Fruit fly (Drosophila melanogaster) whole organism, embryonic: Measurements from ENCODE around the gene CG43799.
A peak's percentile ranks its signal among the peaks of the same experiment; 100 is the strongest.

ENCODE experiments used
- ATbp ChIP-seq: fragments of 200-800 bp; sonication (Bioruptor generic); optimal IDR thresholded peaks from 2 replicates; lab custom pipeline; 2017; ENCODE audit warnings: missing biosample characterization, mild to moderate bottlenecking, missing genetic modification characterization, missing genetic modification reagents
- Abd-B ChIP-seq: fragments of 200-800 bp; sonication (Bioruptor generic); optimal IDR thresholded peaks from 2 replicates; lab custom pipeline; 2018; ENCODE audit warnings: missing biosample characterization, mild to moderate bottlenecking, missing genetic modification characterization, moderate library complexity
- CG10431 ChIP-seq: fragments of 200-800 bp; sonication (Bioruptor generic); optimal IDR thresholded peaks from 3 replicates; lab custom pipeline; 2018; ENCODE audit warnings: missing biosample characterization, mild to moderate bottlenecking, missing genetic modification characterization
- CG11695 ChIP-seq: fragments of 200-800 bp; sonication (Bioruptor generic); IDR thresholded peaks from 3 replicates; pipeline ENCODE4 v1.3.6; 2022; ENCODE audit warnings: missing biosample characterization, missing genetic modification characterization
- CG12299 ChIP-seq: fragments of 200-800 bp; sonication (Bioruptor generic); optimal IDR thresholded peaks from 2 replicates; lab custom pipeline; 2018; ENCODE audit warnings: missing biosample characterization, mild to moderate bottlenecking, missing genetic modification characterization
- CG12769 ChIP-seq: fragments of 200-800 bp; sonication (Bioruptor generic); optimal IDR thresholded peaks from 2 replicates; lab custom pipeline; 2019; ENCODE audit warnings: missing biosample characterization, mild to moderate bottlenecking, missing genetic modification characterization, moderate library complexity
- CG15073 ChIP-seq: fragments of 200-800 bp; sonication (Bioruptor generic); optimal IDR thresholded peaks from 2 replicates; lab custom pipeline; 2016; ENCODE audit warnings: missing biosample characterization, missing genetic modification characterization
- CG15269 ChIP-seq: fragments of 200-800 bp; sonication (Bioruptor generic); optimal IDR thresholded peaks from 2 replicates; lab custom pipeline; 2018; ENCODE audit warnings: missing biosample characterization, mild to moderate bottlenecking, missing genetic modification characterization, moderate library complexity
- CG17612 ChIP-seq: fragments of 200-800 bp; sonication (Bioruptor generic); IDR thresholded peaks from 2 replicates; pipeline ENCODE4 v1.3.6; 2022; ENCODE audit warnings: missing biosample characterization, missing genetic modification characterization
- CG18262 ChIP-seq: fragments of 200-800 bp; optimal IDR thresholded peaks from 3 replicates; lab custom pipeline; 2019; ENCODE audit warnings: missing biosample characterization, mild to moderate bottlenecking, missing genetic modification characterization, moderate library complexity
- CG2120 ChIP-seq: fragments of 200-800 bp; sonication (Bioruptor generic); optimal IDR thresholded peaks from 3 replicates; lab custom pipeline; 2016; ENCODE audit warnings: missing biosample characterization, missing genetic modification characterization
- CG31224 ChIP-seq: fragments of 200-800 bp; sonication (Bioruptor generic); IDR thresholded peaks from 2 replicates; pipeline ENCODE4 v1.3.6; 2022; ENCODE audit warnings: missing biosample characterization, missing genetic modification characterization
- CG34422 ChIP-seq: fragments of 200-800 bp; sonication (Bioruptor generic); IDR thresholded peaks from 3 replicates; pipeline ENCODE4 v1.3.6; 2022; ENCODE audit warnings: missing biosample characterization, missing genetic modification characterization
- CG4617 ChIP-seq: fragments of 200-800 bp; sonication (Bioruptor generic); optimal IDR thresholded peaks from 3 replicates; lab custom pipeline; 2016; ENCODE audit warnings: missing biosample characterization, missing genetic modification characterization, borderline replicate concordance
- CG5180 ChIP-seq: fragments of 200-800 bp; sonication (Bioruptor generic); optimal IDR thresholded peaks from 3 replicates; lab custom pipeline; 2017; ENCODE audit warnings: missing biosample characterization, missing genetic modification characterization, mild to moderate bottlenecking, moderate library complexity, missing genetic modification reagents
- CG8765 ChIP-seq: fragments of 200-800 bp; sonication (Bioruptor generic); IDR thresholded peaks from 2 replicates; pipeline ENCODE4 v1.3.6; 2022; ENCODE audit warnings: missing biosample characterization, missing genetic modification characterization
- D ChIP-seq, 2 experiments: fragments of 200-800 bp in 1 of 2; fragments of >200 bp in 1 of 2; sonication (Bioruptor generic) in 1 of 2; optimal IDR thresholded peaks; 2 replicates in 1 of 2; 3 replicates in 1 of 2; lab custom pipeline; 2017; ENCODE audit warnings: mild to moderate bottlenecking in 1 of 2, missing biosample characterization in 1 of 2, missing genetic modification characterization in 1 of 2, missing genetic modification reagents in 1 of 2
- Dbx ChIP-seq: fragments of 200-800 bp; sonication (Bioruptor generic); IDR thresholded peaks from 3 replicates; pipeline ENCODE4 v1.3.6; 2022; ENCODE audit warnings: missing biosample characterization, missing genetic modification characterization
- Dfd ChIP-seq, 2 experiments: fragments of >200 bp; optimal IDR thresholded peaks; 2 replicates each; lab custom pipeline; 2017; ENCODE audit warnings: missing biosample characterization in 2 of 2, missing genetic modification characterization in 2 of 2
- Dll ChIP-seq: fragments of 200-800 bp; sonication (Bioruptor generic); IDR thresholded peaks from 4 replicates; pipeline ENCODE4 v1.3.6; 2022; ENCODE audit warnings: missing biosample characterization, missing genetic modification characterization; ENCODE audit not compliant: partially characterized antibody
- Dp ChIP-seq: fragments of 200-800 bp; sonication (Bioruptor generic); optimal IDR thresholded peaks from 2 replicates; lab custom pipeline; 2018; ENCODE audit warnings: missing biosample characterization, mild to moderate bottlenecking, missing genetic modification characterization, moderate library complexity
- Drgx ChIP-seq: fragments of 200-800 bp; sonication (Bioruptor generic); IDR thresholded peaks from 2 replicates; pipeline ENCODE4 v1.3.6; 2022; ENCODE audit warnings: missing biosample characterization, missing genetic modification characterization
- HHEX ChIP-seq: fragments of 200-800 bp; sonication (Bioruptor generic); optimal IDR thresholded peaks from 3 replicates; lab custom pipeline; 2017; ENCODE audit warnings: missing biosample characterization, mild to moderate bottlenecking, missing genetic modification characterization, missing genetic modification reagents
- Hmr ChIP-seq: fragments of 200-800 bp; sonication (Bioruptor generic); optimal IDR thresholded peaks from 3 replicates; lab custom pipeline; 2017; ENCODE audit warnings: mild to moderate bottlenecking, missing biosample characterization, missing genetic modification reagents, missing genetic modification characterization
- MBD-R2 ChIP-seq: fragments of 200-800 bp; sonication (Bioruptor generic); IDR thresholded peaks from 2 replicates; pipeline ENCODE4 v1.3.6; 2022; ENCODE audit warnings: missing biosample characterization, missing genetic modification characterization
- NC2α ChIP-seq: fragments of 200-800 bp; sonication (Bioruptor generic); optimal IDR thresholded peaks from 2 replicates; lab custom pipeline; 2016; ENCODE audit warnings: missing biosample characterization, missing genetic modification characterization
- Nf-YB ChIP-seq: fragments of 200-800 bp; sonication (Bioruptor generic); optimal IDR thresholded peaks from 3 replicates; lab custom pipeline; 2019; ENCODE audit warnings: missing biosample characterization, mild to moderate bottlenecking, missing genetic modification characterization, moderate library complexity
- Rfx ChIP-seq: fragments of 200-800 bp; sonication (Bioruptor generic); IDR thresholded peaks from 2 replicates; pipeline ENCODE4 v1.3.6; 2022; ENCODE audit warnings: missing biosample characterization, missing genetic modification characterization
- Rx ChIP-seq: fragments of 200-800 bp; sonication (Bioruptor generic); IDR thresholded peaks from 2 replicates; pipeline ENCODE4 v1.3.6; 2022; ENCODE audit warnings: missing biosample characterization, missing genetic modification characterization
- Sin3A ChIP-seq: fragments of >200 bp; optimal IDR thresholded peaks from 2 replicates; lab custom pipeline; 2018
- Xrp1 ChIP-seq: fragments of 200-800 bp; sonication (Bioruptor generic); IDR thresholded peaks from 2 replicates; pipeline ENCODE4 v1.3.6; 2022; ENCODE audit warnings: missing biosample characterization, missing genetic modification characterization
- bbx ChIP-seq: fragments of 200-800 bp; sonication (Bioruptor generic); IDR thresholded peaks from 2 replicates; pipeline ENCODE4 v1.3.6; 2022; ENCODE audit warnings: missing biosample characterization, missing genetic modification characterization; ENCODE audit not compliant: partially characterized antibody
- dimm ChIP-seq: fragments of 200-800 bp; sonication (Bioruptor generic); IDR thresholded peaks from 2 replicates; pipeline ENCODE4 v1.3.6; 2022; ENCODE audit warnings: missing biosample characterization, missing genetic modification characterization
- dysf ChIP-seq: fragments of 200-800 bp; sonication (Bioruptor generic); IDR thresholded peaks from 3 replicates; pipeline ENCODE4 v1.3.6; 2022; ENCODE audit warnings: missing biosample characterization, missing genetic modification characterization
- eve ChIP-seq, 2 experiments: fragments of >200 bp; optimal IDR thresholded peaks; 2 replicates each; lab custom pipeline; 2017; ENCODE audit warnings: missing biosample characterization in 2 of 2, missing genetic modification characterization in 2 of 2
- fd102C ChIP-seq: fragments of 200-800 bp; sonication (Bioruptor generic); optimal IDR thresholded peaks from 2 replicates; lab custom pipeline; 2018; ENCODE audit warnings: missing biosample characterization, mild to moderate bottlenecking, missing genetic modification characterization, moderate library complexity
- fd3F ChIP-seq: fragments of 200-800 bp; sonication (Bioruptor generic); optimal IDR thresholded peaks from 2 replicates; lab custom pipeline; 2018; ENCODE audit warnings: missing biosample characterization, mild to moderate bottlenecking, missing genetic modification characterization, moderate library complexity
- fd96Cb ChIP-seq: fragments of 200-800 bp; sonication (Bioruptor generic); optimal IDR thresholded peaks from 2 replicates; lab custom pipeline; 2018; ENCODE audit warnings: missing biosample characterization, mild to moderate bottlenecking, missing genetic modification characterization, moderate library complexity
- jing ChIP-seq: fragments of 200-800 bp; sonication (Bioruptor generic); optimal IDR thresholded peaks from 2 replicates; lab custom pipeline; 2018; ENCODE audit warnings: missing biosample characterization, mild to moderate bottlenecking, missing genetic modification characterization
- mam ChIP-seq: fragments of 200-800 bp; sonication (Bioruptor generic); optimal IDR thresholded peaks from 3 replicates; lab custom pipeline; 2016; ENCODE audit warnings: missing biosample characterization, missing genetic modification characterization
- odd ChIP-seq: fragments of 200-800 bp; sonication (Bioruptor generic); optimal IDR thresholded peaks from 2 replicates; lab custom pipeline; 2017; ENCODE audit warnings: missing biosample characterization, mild to moderate bottlenecking, missing genetic modification characterization
- pzg ChIP-seq: fragments of 200-800 bp; sonication (Bioruptor generic); optimal IDR thresholded peaks from 3 replicates; lab custom pipeline; 2018; ENCODE audit warnings: missing biosample characterization, mild to moderate bottlenecking, missing genetic modification characterization, moderate library complexity
- rib ChIP-seq: fragments of 200-800 bp; sonication (Bioruptor generic); IDR thresholded peaks from 2 replicates; pipeline ENCODE4 v1.3.6; 2022; ENCODE audit warnings: missing biosample characterization, missing genetic modification characterization
- sc ChIP-seq, 3 experiments: fragments of >200 bp in 2 of 3; fragments of 200-800 bp in 1 of 3; sonication (Bioruptor generic) in 1 of 3; optimal IDR thresholded peaks; 2 replicates in 2 of 3; 3 replicates in 1 of 3; lab custom pipeline; 2017; ENCODE audit warnings: mild to moderate bottlenecking in 1 of 3, missing biosample characterization in 1 of 3, missing genetic modification characterization in 1 of 3, missing genetic modification reagents in 1 of 3
- sens ChIP-seq: fragments of 200-800 bp; sonication (Bioruptor generic); peaks from one replicate; lab custom pipeline; 2016; ENCODE audit warnings: missing biosample characterization, missing genetic modification characterization
- sr ChIP-seq: fragments of 200-800 bp; sonication (Bioruptor generic); IDR thresholded peaks from 3 replicates; pipeline ENCODE4 v1.3.6; 2022; ENCODE audit warnings: missing biosample characterization, missing genetic modification characterization
- stwl ChIP-seq: fragments of 200-800 bp; sonication (Bioruptor generic); optimal IDR thresholded peaks from 3 replicates; lab custom pipeline; 2018; ENCODE audit warnings: missing biosample characterization, mild to moderate bottlenecking, missing genetic modification characterization, moderate library complexity
- trem ChIP-seq: fragments of 200-800 bp; optimal IDR thresholded peaks from 3 replicates; lab custom pipeline; 2019; ENCODE audit warnings: missing biosample characterization, mild to moderate bottlenecking, missing genetic modification characterization, moderate library complexity
- trh ChIP-seq: fragments of 200-800 bp; sonication (Bioruptor generic); optimal IDR thresholded peaks from 2 replicates; lab custom pipeline; 2016; ENCODE audit warnings: missing biosample characterization, missing genetic modification characterization
- twi ChIP-seq: fragments of 200-800 bp; optimal IDR thresholded peaks from 2 replicates; lab custom pipeline; 2019; ENCODE audit warnings: missing biosample characterization, mild to moderate bottlenecking, missing genetic modification characterization, moderate library complexity

CG43799 gene

dm6 chr2L:7222829-7223272, 4.7 kb upstream of the CG43799 start, which contains the start of gene mEFG1 (continued):
- TF ChIP-seq CG5180 (GFP tag; lab: Kevin White, UChicago), result no peak
- no peak for TF ChIP-seq Dbx (GFP tag; lab: Robert Waterston, UW)
- no peak for TF ChIP-seq trh (GFP tag; lab: Kevin White, UChicago)
- TF ChIP-seq CG31224, result no peak
- TF ChIP-seq CG12769 (tag; lab: Kevin White, UChicago), result no peak
- no peak for TF ChIP-seq twi (tag; lab: Kevin White, UChicago)
- TF ChIP-seq CG17612 (GFP tag; lab: Robert Waterston, UW), result no peak
- no peak for TF ChIP-seq Dfd (GFP tag; optimal IDR thresholded peaks at IDR 0.05; lab: Kevin White, UChicago)
- TF ChIP-seq eve (GFP tag; optimal IDR thresholded peaks at IDR 0.05; lab: Kevin White, UChicago), result no peak
- peak; percentile 85 for TF ChIP-seq stwl
- TF ChIP-seq CG2120, result peak; percentile 8
- no peak for TF ChIP-seq ATbp (GFP tag; lab: Kevin White, UChicago)
- TF ChIP-seq CG12299 (tag; lab: Kevin White, UChicago), result no peak
- no peak for TF ChIP-seq rib
- no peak for TF ChIP-seq odd (GFP tag; lab: Kevin White, UChicago)
- TF ChIP-seq fd102C (GFP tag; lab: Kevin White, UChicago), result no peak
- TF ChIP-seq dimm, result no peak
- peak; percentile 70 for TF ChIP-seq Dp
- TF ChIP-seq HHEX (GFP tag; lab: Kevin White, UChicago), result no peak
- peak; percentile 12 for TF ChIP-seq Sin3A (lab: Kevin White, UChicago)
- TF ChIP-seq Rfx (GFP tag; lab: Robert Waterston, UW), result peak; percentile 19; the same call in 1 of the 2 replicates
- TF ChIP-seq CG10431 (GFP tag; lab: Kevin White, UChicago), result no peak
- no peak for TF ChIP-seq Abd-B
- peak; percentile 83 for TF ChIP-seq Dll (GFP tag; lab: Robert Waterston, UW)
- no peak for TF ChIP-seq NC2α (GFP tag; lab: Kevin White, UChicago)
- TF ChIP-seq bbx (GFP tag; lab: Robert Waterston, UW), result peak; percentile 92
- TF ChIP-seq CG18262, result peak; percentile 37
- TF ChIP-seq sc (optimal IDR thresholded peaks at IDR 0.05; lab: Kevin White, UChicago), result no peak
- no peak for TF ChIP-seq sc (GFP tag; optimal IDR thresholded peaks at IDR 0.05; lab: Kevin White, UChicago)
- no peak for TF ChIP-seq CG15073 (GFP tag; lab: Kevin White, UChicago)
- no peak for TF ChIP-seq CG11695 (GFP tag; lab: Robert Waterston, UW)
- no peak for TF ChIP-seq jing (GFP tag; lab: Kevin White, UChicago)
- TF ChIP-seq fd96Cb (tag; lab: Kevin White, UChicago), result no peak
- TF ChIP-seq CG34422 (GFP tag; lab: Robert Waterston, UW), result no peak
- peak; percentile 29; the same call in 1 of the 2 replicates for TF ChIP-seq MBD-R2 (GFP tag; lab: Robert Waterston, UW)
- TF ChIP-seq CG8765 (GFP tag; lab: Robert Waterston, UW), result no peak
- no peak for TF ChIP-seq CG4617 (GFP tag; lab: Kevin White, UChicago)
- TF ChIP-seq mam (GFP tag; lab: Kevin White, UChicago), result no peak
- TF ChIP-seq sr (GFP tag; lab: Robert Waterston, UW), result no peak
- no peak for TF ChIP-seq Drgx (GFP tag; lab: Robert Waterston, UW)
- TF ChIP-seq trem (tag; lab: Kevin White, UChicago), result peak; percentile 25
- TF ChIP-seq Hmr (GFP tag; lab: Kevin White, UChicago), result peak; percentile 5
- TF ChIP-seq D (optimal IDR thresholded peaks at IDR 0.05; lab: Kevin White, UChicago), result no peak
- no peak for TF ChIP-seq D (GFP tag; optimal IDR thresholded peaks at IDR 0.05; lab: Kevin White, UChicago)
- TF ChIP-seq sens (GFP tag; lab: Kevin White, UChicago), result peak; percentile 62
- peak; percentile 22 for TF ChIP-seq CG15269 (tag; lab: Kevin White, UChicago)
- no peak for TF ChIP-seq fd3F (GFP tag; lab: Kevin White, UChicago)
- no peak for TF ChIP-seq Nf-YB (GFP tag; lab: Kevin White, UChicago)
- TF ChIP-seq pzg (GFP tag; lab: Kevin White, UChicago), result peak; percentile 54
- TF ChIP-seq Rx (GFP tag; lab: Robert Waterston, UW), result no peak
- peak; percentile 12; the same call in 1 of the 2 replicates for TF ChIP-seq Xrp1 (GFP tag; lab: Robert Waterston, UW)
- no peak for TF ChIP-seq dysf (GFP tag; lab: Robert Waterston, UW)
